Worm (Caenorhabditis elegans): ENCODE data around the gene srx-116.

srx-116 gene

DNA sequence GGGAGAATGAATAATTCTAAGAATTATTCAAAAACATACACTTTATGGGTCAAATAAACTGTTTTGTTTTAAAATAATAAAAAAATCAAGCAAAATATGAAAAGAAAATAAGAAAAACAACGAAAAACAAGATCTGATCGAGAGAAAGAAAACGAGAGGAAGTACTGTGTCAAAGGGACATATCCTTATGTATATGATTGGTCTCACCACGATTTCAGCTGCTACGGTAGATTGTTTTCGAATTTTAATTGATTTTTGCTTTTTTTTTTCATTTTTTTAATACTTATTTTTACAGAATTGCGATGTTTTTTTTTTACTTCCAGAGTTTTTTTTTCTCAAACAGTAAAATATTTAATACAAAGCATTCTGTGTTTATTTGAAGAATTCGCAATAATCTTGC is 26.1 kb downstream of the srx-116 start:
- TF ChIP-seq nhr-41 (GFP tag; IDR thresholded peaks at IDR 0.05) (no peak), ceh-20 (GFP tag; IDR thresholded peaks at IDR 0.05) (no peak), zip-11 (GFP tag; IDR thresholded peaks at IDR 0.05) (no peak), egl-43 (GFP tag; IDR thresholded peaks at IDR 0.05) (no peak), dmd-9 (GFP tag; IDR thresholded peaks at IDR 0.05) (no peak), set-16 (GFP tag; IDR thresholded peaks at IDR 0.05) (no peak), daf-8 (GFP tag; IDR thresholded peaks at IDR 0.05) (no peak), daf-16 (GFP tag; optimal IDR thresholded peaks at IDR 0.05) (no peak), daf-16 (tag; optimal IDR thresholded peaks at IDR 0.05) (no peak), ZK337.2 (GFP tag; IDR thresholded peaks at IDR 0.05) (no peak), hif-1 (tag; optimal IDR thresholded peaks at IDR 0.05) (no peak), Y5F2A.4 (GFP tag; optimal IDR thresholded peaks at IDR 0.05) (no peak), jun-1 (tag; optimal IDR thresholded peaks at IDR 0.05) (no peak), D1046.2 (GFP tag; IDR thresholded peaks at IDR 0.05) (no peak), ces-1 (GFP tag; optimal IDR thresholded peaks at IDR 0.05) (no peak), F10B5.3 (tag; optimal IDR thresholded peaks at IDR 0.05) (no peak)

DNA sequence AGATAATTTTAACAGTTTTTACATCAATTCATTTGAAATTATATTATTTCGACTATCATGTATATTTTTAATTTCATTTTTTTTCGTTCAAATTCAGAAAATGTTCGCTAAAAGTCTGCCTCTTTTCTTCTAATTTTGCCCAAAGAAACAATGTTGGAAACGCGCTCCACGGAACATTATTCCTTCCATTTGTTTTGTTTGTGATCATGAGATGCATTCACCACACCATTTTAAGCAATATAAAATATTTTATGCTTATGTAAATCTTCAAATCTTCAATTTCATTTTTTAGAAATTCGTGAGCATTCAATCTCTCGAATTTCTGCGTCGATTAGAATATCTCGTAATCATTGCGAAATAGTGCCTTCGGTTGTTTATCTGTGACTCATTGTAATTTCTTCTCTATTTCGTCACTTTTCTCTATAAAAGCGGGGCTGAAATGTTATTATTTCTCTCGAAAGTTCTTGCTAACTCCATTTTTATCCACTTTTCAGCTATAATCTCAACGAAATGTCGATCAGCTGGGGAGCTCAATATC is 26.7 kb downstream of the srx-116 start, which contains the start of gene istr-1:
TSS of gene istr-1 (plus strand) at position 495 of the 538 bp plus-strand sequence.
- TF ChIP-seq vab-7 (GFP tag; IDR thresholded peaks at IDR 0.05) (no peak), php-3 (GFP tag; IDR thresholded peaks at IDR 0.05) (no peak), zag-1 (tag; optimal IDR thresholded peaks at IDR 0.05) (no peak), nhr-76 (tag; optimal IDR thresholded peaks at IDR 0.05) (no peak), nhr-237 (tag; optimal IDR thresholded peaks at IDR 0.05) (no peak), Y48G9A.11 (GFP tag; IDR thresholded peaks at IDR 0.05) (no peak), zfp-3 (GFP tag; conservative IDR thresholded peaks at IDR 0.05) (no peak), mxl-3 (GFP tag; optimal IDR thresholded peaks at IDR 0.05) (no peak), T26A8.4 (GFP tag; IDR thresholded peaks at IDR 0.05) (no peak), hlh-11 (tag; optimal IDR thresholded peaks at IDR 0.05) (no peak), ZK546.5 (tag; optimal IDR thresholded peaks at IDR 0.05) (no peak), nhr-11 (tag; optimal IDR thresholded peaks at IDR 0.05) (peak; percentile 52), nhr-111 (GFP tag; optimal IDR thresholded peaks at IDR 0.05) (no peak), R02D3.7 (tag; optimal IDR thresholded peaks at IDR 0.05) (no peak), mxl-2 (GFP tag; conservative IDR thresholded peaks at IDR 0.05) (no peak), tra-1 (GFP tag; IDR thresholded peaks at IDR 0.05) (no peak), Y5F2A.4 (GFP tag; optimal IDR thresholded peaks at IDR 0.05) (no peak), sdz-12 (GFP tag; optimal IDR thresholded peaks at IDR 0.05) (no peak), F10B5.3 (tag; optimal IDR thresholded peaks at IDR 0.05) (no peak), lin-15B (tag; optimal IDR thresholded peaks at IDR 0.05) (no peak), dpl-1 (GFP tag; optimal IDR thresholded peaks at IDR 0.05) (no peak), hlh-30 (tag; optimal IDR thresholded peaks at IDR 0.05; ENCODE audit: insufficient read depth) (peak; percentile 74), mes-2 (tag; optimal IDR thresholded peaks at IDR 0.05; ENCODE audit: poor library complexity, severe bottlenecking) (no peak), daf-16 (GFP tag; optimal IDR thresholded peaks at IDR 0.05) (no peak), daf-16 (tag; optimal IDR thresholded peaks at IDR 0.05) (peak; percentile 39), snpc-1.2 (GFP tag; IDR thresholded peaks at IDR 0.05) (no peak), ceh-20 (GFP tag; IDR thresholded peaks at IDR 0.05) (no peak), lin-39 (tag; optimal IDR thresholded peaks at IDR 0.05) (no peak), unc-39 (tag; optimal IDR thresholded peaks at IDR 0.05) (no peak), tag-97 (GFP tag; IDR thresholded peaks at IDR 0.05) (no peak), cey-2 (tag; optimal IDR thresholded peaks at IDR 0.05; ENCODE audit: borderline replicate concordance, insufficient read depth) (no peak), ztf-11 (tag; optimal IDR thresholded peaks at IDR 0.05) (no peak), egl-27 (tag; optimal IDR thresholded peaks at IDR 0.05) (no peak), aly-2 (tag; optimal IDR thresholded peaks at IDR 0.05) (no peak), D1046.2 (GFP tag; IDR thresholded peaks at IDR 0.05) (no peak), ceh-82 (tag; optimal IDR thresholded peaks at IDR 0.05) (no peak), unc-130 (GFP tag; optimal IDR thresholded peaks at IDR 0.05) (no peak), hmg-1.1 (GFP tag; IDR thresholded peaks at IDR 0.05) (no peak), lin-38 (GFP tag; IDR thresholded peaks at IDR 0.05) (peak; percentile 49), saeg-2 (GFP tag; IDR thresholded peaks at IDR 0.05) (no peak), egl-43 (GFP tag; IDR thresholded peaks at IDR 0.05) (no peak)

All from whole organism, L4 larva.